Worm (Caenorhabditis elegans) whole organism, L2 larva: ENCODE measurements around the gene ckb-1.

Experiments
- ceh-16 ChIP-seq: fragments of 150-350 bp; optimal IDR thresholded peaks from 2 replicates; lab custom pipeline; 2014; ENCODE audit warnings: missing biosample characterization, missing genetic modification characterization
- egl-27 ChIP-seq: sonication (generic microtip); optimal IDR thresholded peaks from 3 replicates; lab custom pipeline; 2017; ENCODE audit warnings: missing biosample characterization, missing genetic modification reagents, missing genetic modification characterization
- elt-1 ChIP-seq: fragments of 150-350 bp; optimal IDR thresholded peaks from 2 replicates; lab custom pipeline; 2014; ENCODE audit warnings: missing biosample characterization, missing genetic modification characterization
- nhr-12 ChIP-seq: fragments of 150-350 bp; optimal IDR thresholded peaks from 2 replicates; lab custom pipeline; 2014; ENCODE audit warnings: missing biosample characterization, missing genetic modification characterization
- nhr-23 ChIP-seq: fragments of 150-350 bp; optimal IDR thresholded peaks from 2 replicates; lab custom pipeline; 2014; ENCODE audit warnings: missing biosample characterization, missing genetic modification reagents, missing genetic modification characterization
- nhr-25 ChIP-seq: fragments of 150-350 bp; sonication (generic microtip); optimal IDR thresholded peaks from 3 replicates; lab custom pipeline; 2014; ENCODE audit warnings: missing biosample characterization, missing genetic modification characterization
- nhr-77 ChIP-seq: fragments of 150-350 bp; optimal IDR thresholded peaks from 2 replicates; lab custom pipeline; 2014; ENCODE audit warnings: missing biosample characterization, missing genetic modification characterization
- skn-1 ChIP-seq: sonication (generic microtip); optimal IDR thresholded peaks from 2 replicates; lab custom pipeline; 2017; ENCODE audit warnings: missing biosample characterization, missing genetic modification characterization
- snpc-4 ChIP-seq: fragments of 150-350 bp; optimal IDR thresholded peaks from 2 replicates; lab custom pipeline; 2014; ENCODE audit warnings: missing biosample characterization, missing genetic modification characterization
- unc-39 ChIP-seq: fragments of 150-350 bp; optimal IDR thresholded peaks from 2 replicates; lab custom pipeline; 2014; ENCODE audit warnings: missing biosample characterization, missing genetic modification characterization
- unc-55 ChIP-seq: fragments of 150-350 bp; sonication (generic microtip); optimal IDR thresholded peaks from 3 replicates; lab custom pipeline; 2014; ENCODE audit warnings: missing biosample characterization, missing genetic modification reagents, missing genetic modification characterization
- unc-62 ChIP-seq: fragments of 150-350 bp; optimal IDR thresholded peaks from 2 replicates; lab custom pipeline; 2014; ENCODE audit warnings: missing biosample characterization, missing genetic modification reagents, missing genetic modification characterization
- ztf-4 ChIP-seq: fragments of 150-350 bp; optimal IDR thresholded peaks from 2 replicates; lab custom pipeline; 2014; ENCODE audit warnings: missing biosample characterization, missing genetic modification characterization

- TF ChIP-seq snpc-4 (tag; lab: Kevin White, UChicago) (peak; percentile 34), elt-1 (tag; lab: Kevin White, UChicago) (no peak), nhr-77 (no peak), unc-62 (no peak), nhr-12 (no peak), skn-1 (tag; lab: Kevin White, UChicago) (no peak), nhr-23 (tag; lab: Kevin White, UChicago) (no peak), ztf-4 (no peak), unc-55 (GFP tag; lab: Kevin White, UChicago) (peak; percentile 73), nhr-25 (tag; lab: Kevin White, UChicago) (no peak), unc-39 (tag; lab: Kevin White, UChicago) (no peak), egl-27 (no peak), ceh-16 (no peak)
Measured at ce11 chrIII:4332543-4333042, 32.5 kb upstream of the ckb-1 start, which contains the start of gene cdk-12.
